Worm (Caenorhabditis elegans): ENCODE results near the gene F20D6.11.
A peak's percentile ranks its signal among the peaks of the same experiment; 100 is the strongest.

The F20D6.11 gene

ce11 chrV:8235331-8235730 is 36.4 kb upstream of the F20D6.11 start (continued):
- TF ChIP-seq hlh-30 (tag; optimal IDR thresholded peaks at IDR 0.05; ENCODE audit: insufficient read depth): peak; percentile 9
- peak; percentile 26 for TF ChIP-seq rbr-2 (tag; optimal IDR thresholded peaks at IDR 0.05)
- no peak for TF ChIP-seq nhr-76 (tag; optimal IDR thresholded peaks at IDR 0.05)
- TF ChIP-seq madf-9 (GFP tag; conservative IDR thresholded peaks at IDR 0.05): 0 out of 2 replicates have a peak, but pooled peaks have one; percentile 24
- no peak for TF ChIP-seq Y75B8A.6 (GFP tag; IDR thresholded peaks at IDR 0.05)
- TF ChIP-seq pha-4 (GFP tag; IDR thresholded peaks at IDR 0.05): no peak
- no peak for TF ChIP-seq pha-4 (tag; optimal IDR thresholded peaks at IDR 0.05)
- TF ChIP-seq egl-27 (tag; optimal IDR thresholded peaks at IDR 0.05): no peak
- TF ChIP-seq mdt-29 (GFP tag; IDR thresholded peaks at IDR 0.05): no peak
- 0 out of 2 replicates have a peak, but pooled peaks have one; percentile 32 for TF ChIP-seq dmd-8 (GFP tag; IDR thresholded peaks at IDR 0.05)
- peak; percentile 70 for TF ChIP-seq lim-7 (GFP tag; IDR thresholded peaks at IDR 0.05)
- peak; percentile 66 for TF ChIP-seq dve-1 (tag; optimal IDR thresholded peaks at IDR 0.05; ENCODE audit: insufficient read depth)
- no peak for TF ChIP-seq ceh-62 (tag; optimal IDR thresholded peaks at IDR 0.05)
- TF ChIP-seq nhr-102 (tag; optimal IDR thresholded peaks at IDR 0.05): peak; percentile 35

DNA sequence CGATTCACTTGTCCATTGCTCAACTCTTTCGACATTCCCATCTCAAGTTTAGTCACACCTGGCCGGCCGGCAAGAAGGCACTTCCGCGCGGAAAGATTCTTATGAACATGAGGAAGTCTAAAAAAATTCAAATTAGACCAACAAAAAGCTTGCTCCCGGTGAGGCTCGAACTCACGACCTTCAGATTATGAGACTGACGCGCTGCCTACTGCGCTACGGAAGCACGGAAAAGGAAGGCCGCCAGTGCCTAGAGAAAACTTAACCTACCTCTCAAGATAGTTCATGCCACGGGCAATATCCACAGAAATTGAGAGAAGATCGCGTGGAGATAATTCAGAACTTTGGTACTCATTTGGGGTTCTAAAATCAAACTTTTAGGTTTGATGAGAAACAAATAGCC is 31.2 kb upstream of the F20D6.11 start:
- no peak for TF ChIP-seq egl-27 (tag; optimal IDR thresholded peaks at IDR 0.05)
- TF ChIP-seq mes-2 (tag; optimal IDR thresholded peaks at IDR 0.05; ENCODE audit: poor library complexity, severe bottlenecking): peak; percentile 64
- TF ChIP-seq mdt-29 (GFP tag; IDR thresholded peaks at IDR 0.05): no peak
- TF ChIP-seq zag-1 (tag; optimal IDR thresholded peaks at IDR 0.05): no peak
- TF ChIP-seq lir-3 (tag; optimal IDR thresholded peaks at IDR 0.05): no peak
- TF ChIP-seq daf-16 (GFP tag; optimal IDR thresholded peaks at IDR 0.05): no peak
- peak; percentile 33 for TF ChIP-seq daf-16 (tag; optimal IDR thresholded peaks at IDR 0.05)
- no peak for TF ChIP-seq dpl-1 (GFP tag; optimal IDR thresholded peaks at IDR 0.05)
- peak; percentile 0 for TF ChIP-seq hlh-30 (tag; optimal IDR thresholded peaks at IDR 0.05; ENCODE audit: insufficient read depth)
- TF ChIP-seq mdl-1 (tag; optimal IDR thresholded peaks at IDR 0.05): no peak
- TF ChIP-seq unc-130 (GFP tag; optimal IDR thresholded peaks at IDR 0.05): no peak
- 0 out of 2 replicates have a peak, but pooled peaks have one; percentile 54 for TF ChIP-seq tra-1 (GFP tag; IDR thresholded peaks at IDR 0.05)
- no peak for TF ChIP-seq ama-1 (optimal IDR thresholded peaks at IDR 0.05)
- no peak for TF ChIP-seq F49E8.2 (tag; optimal IDR thresholded peaks at IDR 0.05; ENCODE audit: borderline replicate concordance)
- no peak for TF ChIP-seq rbr-2 (tag; optimal IDR thresholded peaks at IDR 0.05)
- no peak for TF ChIP-seq saeg-2 (GFP tag; IDR thresholded peaks at IDR 0.05)
- no peak for TF ChIP-seq lin-38 (GFP tag; IDR thresholded peaks at IDR 0.05)
- TF ChIP-seq nhr-76 (tag; optimal IDR thresholded peaks at IDR 0.05): no peak
- TF ChIP-seq php-3 (GFP tag; IDR thresholded peaks at IDR 0.05): no peak
- 0 out of 2 replicates have a peak, but pooled peaks have one; percentile 21 for TF ChIP-seq F26F4.8 (GFP tag; conservative IDR thresholded peaks at IDR 0.05)
- TF ChIP-seq lsy-2 (tag; optimal IDR thresholded peaks at IDR 0.05): no peak
- TF ChIP-seq dmd-8 (GFP tag; IDR thresholded peaks at IDR 0.05): 0 out of 2 replicates have a peak, but pooled peaks have one; percentile 32
- no peak for TF ChIP-seq F10B5.3 (tag; optimal IDR thresholded peaks at IDR 0.05)
- TF ChIP-seq madf-5 (GFP tag; IDR thresholded peaks at IDR 0.05): 0 out of 4 replicates have a peak, but pooled peaks have one; percentile 38
- no peak for TF ChIP-seq nhr-111 (GFP tag; optimal IDR thresholded peaks at IDR 0.05)
- peak; percentile 60; the same call in 1 of the 2 replicates for TF ChIP-seq vab-7 (GFP tag; IDR thresholded peaks at IDR 0.05)
- no peak for TF ChIP-seq D1046.2 (GFP tag; IDR thresholded peaks at IDR 0.05)
- no peak for TF ChIP-seq nhr-237 (tag; optimal IDR thresholded peaks at IDR 0.05)
- TF ChIP-seq aha-1 (tag): peak; percentile 54
- TF ChIP-seq ceh-62 (tag; optimal IDR thresholded peaks at IDR 0.05): no peak
- peak; percentile 53; the same call in 1 of the 2 replicates for TF ChIP-seq ceh-44 (GFP tag; IDR thresholded peaks at IDR 0.05)
- peak; percentile 26; the same call in 1 of the 2 replicates for TF ChIP-seq ZK337.2 (GFP tag; IDR thresholded peaks at IDR 0.05)
- peak; percentile 32; the same call in 1 of the 2 replicates for TF ChIP-seq snpc-1.2 (GFP tag; IDR thresholded peaks at IDR 0.05)
- TF ChIP-seq ctbp-1 (GFP tag; IDR thresholded peaks at IDR 0.05): no peak
- peak; percentile 52 for TF ChIP-seq dmd-6 (GFP tag; IDR thresholded peaks at IDR 0.05)
- TF ChIP-seq dmd-9 (GFP tag; IDR thresholded peaks at IDR 0.05): no peak
- no peak for TF ChIP-seq nhr-11 (tag; optimal IDR thresholded peaks at IDR 0.05)
- no peak for TF ChIP-seq lin-1 (GFP tag; IDR thresholded peaks at IDR 0.05)
- no peak for TF ChIP-seq nhr-41 (GFP tag; IDR thresholded peaks at IDR 0.05)
- TF ChIP-seq nhr-6 (tag; optimal IDR thresholded peaks at IDR 0.05): no peak
- TF ChIP-seq T26A8.4 (GFP tag; IDR thresholded peaks at IDR 0.05): peak; percentile 47; the same call in 1 of the 2 replicates
- no peak for TF ChIP-seq set-16 (GFP tag; IDR thresholded peaks at IDR 0.05)

All from whole organism, L4 larva.